Worm (Caenorhabditis elegans): ENCODE measurements around the gene Y60A3A.23.

Y60A3A.23 gene

DNA sequence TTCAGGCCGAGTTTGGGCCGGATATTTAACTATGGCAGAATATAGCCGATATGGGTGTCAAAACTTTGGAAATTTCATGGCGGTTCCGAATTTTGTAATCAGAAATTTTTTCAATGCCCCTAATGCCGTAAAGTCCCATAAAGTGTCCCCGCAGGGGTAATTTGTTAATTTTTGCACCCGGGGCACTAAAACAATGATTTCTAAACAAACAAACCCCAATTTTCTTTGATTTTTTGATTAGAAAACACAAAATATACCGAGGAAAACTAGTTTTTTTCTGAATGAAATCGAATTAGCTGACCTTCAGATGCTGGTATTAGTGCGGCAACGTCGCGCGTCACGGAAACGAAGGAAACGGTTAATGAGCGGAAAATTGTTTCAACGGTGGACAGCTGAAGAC is 27.3 kb downstream of the Y60A3A.23 start:
- TF ChIP-seq sea-1 (GFP tag; conservative IDR thresholded peaks at IDR 0.05) (no peak), ceh-36 (tag; optimal IDR thresholded peaks at IDR 0.05) (no peak), hmbx-1 (tag; optimal IDR thresholded peaks at IDR 0.05) (no peak), hmg-4 (GFP tag; optimal IDR thresholded peaks at IDR 0.05) (no peak), flt-1 (GFP tag; IDR thresholded peaks at IDR 0.05) (no peak), F13C5.2 (tag; optimal IDR thresholded peaks at IDR 0.05) (no peak), tbx-37 (GFP tag; conservative IDR thresholded peaks at IDR 0.05) (no peak), B0310.2 (tag; optimal IDR thresholded peaks at IDR 0.05) (no peak), ets-7 (tag; optimal IDR thresholded peaks at IDR 0.05) (no peak), hnd-1 (tag; optimal IDR thresholded peaks at IDR 0.05) (no peak), tbx-11 (GFP tag; IDR thresholded peaks at IDR 0.05) (no peak), ceh-13 (GFP tag; optimal IDR thresholded peaks at IDR 0.05) (no peak), tra-4 (tag; optimal IDR thresholded peaks at IDR 0.05) (no peak), ama-1 (optimal IDR thresholded peaks at IDR 0.05) (no peak), pes-1 (GFP tag; IDR thresholded peaks at IDR 0.05) (no peak), scrt-1 (GFP tag; IDR thresholded peaks at IDR 0.05) (no peak), aly-1 (tag; optimal IDR thresholded peaks at IDR 0.05) (no peak)

DNA sequence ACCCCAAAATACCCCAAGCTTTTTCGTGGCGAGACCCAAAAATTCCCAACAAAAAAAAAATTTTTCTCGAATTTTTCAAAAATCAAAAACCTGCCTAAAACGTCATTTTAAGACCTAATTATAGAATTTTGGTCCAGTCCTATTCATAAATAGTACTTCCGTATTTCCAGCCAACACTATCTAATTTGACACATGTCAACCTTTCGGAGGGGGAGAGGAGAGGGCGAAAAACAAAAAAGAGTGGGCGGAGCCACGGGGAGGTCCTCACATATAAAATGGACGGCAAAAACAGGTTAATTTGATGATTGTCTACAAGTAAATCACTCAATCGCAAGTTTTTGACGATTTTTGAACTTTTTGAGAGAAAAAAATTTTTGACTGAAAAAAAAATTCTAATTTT is 29.7 kb downstream of the Y60A3A.23 start, which contains the start of gene Y113G7A.16:
TSS of gene Y113G7A.16 (plus strand) at position 301 of the 400 bp plus-strand sequence.
- TF ChIP-seq flt-1 (GFP tag; IDR thresholded peaks at IDR 0.05): no peak

DNA sequence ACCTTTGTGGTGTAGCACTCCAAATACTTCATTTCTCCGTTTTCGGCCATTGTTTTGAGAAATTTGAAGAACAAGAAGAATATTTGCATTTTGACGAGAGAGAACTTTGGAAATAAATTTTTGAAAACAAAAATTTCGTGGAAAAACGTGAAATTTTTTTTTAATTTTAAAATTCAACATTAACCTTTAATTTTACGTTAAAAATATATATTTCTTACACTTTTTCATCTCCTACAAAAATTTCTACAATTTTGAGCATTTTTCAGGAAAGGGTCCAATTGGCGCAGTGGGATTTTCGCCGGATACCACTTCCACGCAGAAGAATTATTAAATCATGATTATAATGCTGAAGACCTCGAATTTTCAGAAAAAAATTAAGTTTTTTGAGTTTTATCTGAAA is 39.7 kb downstream of the Y60A3A.23 start, which contains the start of gene spe-19:
TSS of gene spe-19 (minus strand) at position 101 of the 400 bp plus-strand sequence.
- TF ChIP-seq flt-1 (GFP tag; IDR thresholded peaks at IDR 0.05) (no peak), ama-1 (optimal IDR thresholded peaks at IDR 0.05) (no peak), ets-7 (tag; optimal IDR thresholded peaks at IDR 0.05) (no peak), sea-1 (GFP tag; conservative IDR thresholded peaks at IDR 0.05) (no peak), scrt-1 (GFP tag; IDR thresholded peaks at IDR 0.05) (no peak), tbx-37 (GFP tag; conservative IDR thresholded peaks at IDR 0.05) (no peak), pes-1 (GFP tag; IDR thresholded peaks at IDR 0.05) (no peak), ceh-36 (tag; optimal IDR thresholded peaks at IDR 0.05) (no peak), F13C5.2 (tag; optimal IDR thresholded peaks at IDR 0.05) (no peak)

DNA sequence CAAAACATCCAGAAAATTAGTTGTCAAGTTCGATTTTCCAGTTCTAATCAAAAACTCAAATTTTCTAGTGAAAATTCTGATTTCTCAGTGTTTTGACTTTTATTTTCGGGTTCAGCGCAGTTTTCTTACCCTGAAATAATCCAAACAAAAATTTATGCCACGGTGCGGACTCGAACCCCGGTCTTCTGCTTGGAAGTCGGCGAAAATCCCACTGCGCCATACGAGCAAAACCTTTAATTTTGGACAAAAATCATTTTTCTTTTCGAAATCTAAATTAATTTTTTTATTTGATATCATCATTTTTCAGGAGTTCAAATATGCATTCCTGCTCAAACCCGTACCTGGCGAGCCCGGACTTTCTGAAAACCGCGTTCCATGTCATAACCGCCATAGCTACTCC is 41.5 kb downstream of the Y60A3A.23 start, which contains the start of gene srh-233:
TSS of gene srh-233 (plus strand) at position 301 of the 400 bp plus-strand sequence.
- TF ChIP-seq flt-1 (GFP tag; IDR thresholded peaks at IDR 0.05) (no peak), hnd-1 (tag; optimal IDR thresholded peaks at IDR 0.05) (no peak), pes-1 (GFP tag; IDR thresholded peaks at IDR 0.05) (no peak), ama-1 (optimal IDR thresholded peaks at IDR 0.05) (no peak)

Measured in whole organism, early embryonic.